Worm (Caenorhabditis elegans) whole organism, mixed stage, embryonic: ENCODE results near the gene hpr-17.

ENCODE experiments used
- M03D4.4 ChIP-seq: sonication (generic microtip); optimal IDR thresholded peaks from 2 replicates; lab custom pipeline; 2017; ENCODE audit warnings: mild to moderate bottlenecking, missing genetic modification characterization, missing compliant biosample characterization
- bed-3 ChIP-seq: fragments of 200-800 bp; sonication (Bioruptor generic); optimal IDR thresholded peaks from 3 replicates; lab custom pipeline; 2018; ENCODE audit warnings: mild to moderate bottlenecking, missing genetic modification characterization, moderate library complexity, missing compliant biosample characterization
- blmp-1 ChIP-seq: fragments of 150-350 bp; optimal IDR thresholded peaks from 2 replicates; lab custom pipeline; 2014; ENCODE audit warnings: missing biosample characterization, missing genetic modification characterization
- ceh-39 ChIP-seq: fragments of 150-350 bp; optimal IDR thresholded peaks from 2 replicates; lab custom pipeline; 2014; ENCODE audit warnings: missing biosample characterization, missing genetic modification characterization
- ces-1 ChIP-seq: fragments of 150-350 bp; optimal IDR thresholded peaks from 2 replicates; lab custom pipeline; 2014; ENCODE audit warnings: missing biosample characterization, missing genetic modification reagents, missing genetic modification characterization
- cnd-1 ChIP-seq: fragments of 200-800 bp; sonication (Bioruptor generic); optimal IDR thresholded peaks from 2 replicates; lab custom pipeline; 2018; ENCODE audit warnings: mild to moderate bottlenecking, missing genetic modification characterization, missing compliant biosample characterization
- drap-1 ChIP-seq: fragments of 200-800 bp; sonication (Bioruptor generic); optimal IDR thresholded peaks from 3 replicates; lab custom pipeline; 2018; ENCODE audit warnings: mild to moderate bottlenecking, missing genetic modification characterization, missing compliant biosample characterization
- elt-3 ChIP-seq: fragments of 150-350 bp; optimal IDR thresholded peaks from 2 replicates; lab custom pipeline; 2014; ENCODE audit warnings: missing biosample characterization, missing genetic modification characterization
- flh-1 ChIP-seq: fragments of 200-800 bp; sonication (Bioruptor generic); optimal IDR thresholded peaks from 2 replicates; lab custom pipeline; 2018; ENCODE audit warnings: mild to moderate bottlenecking, missing genetic modification characterization, moderate library complexity, missing compliant biosample characterization
- ham-2 ChIP-seq: fragments of 200-800 bp; sonication (Bioruptor generic); optimal IDR thresholded peaks from 2 replicates; lab custom pipeline; 2018; ENCODE audit warnings: mild to moderate bottlenecking, missing genetic modification characterization, missing compliant biosample characterization
- lin-13 ChIP-seq: fragments of 150-350 bp; optimal IDR thresholded peaks from 2 replicates; lab custom pipeline; 2014; ENCODE audit warnings: missing biosample characterization, missing genetic modification characterization
- lsy-2 ChIP-seq: fragments of 150-350 bp; optimal IDR thresholded peaks from 2 replicates; lab custom pipeline; 2014; ENCODE audit warnings: missing biosample characterization, missing genetic modification characterization
- mab-5 ChIP-seq: fragments of 150-350 bp; optimal IDR thresholded peaks from 2 replicates; lab custom pipeline; 2014; ENCODE audit warnings: missing biosample characterization, missing genetic modification characterization
- mep-1 ChIP-seq: fragments of 150-350 bp; optimal IDR thresholded peaks from 2 replicates; lab custom pipeline; 2017; ENCODE audit warnings: missing biosample characterization, missing genetic modification reagents, missing genetic modification characterization, inconsistent platforms
- nhr-76 ChIP-seq: sonication (generic microtip); optimal IDR thresholded peaks from 2 replicates; lab custom pipeline; 2017; ENCODE audit warnings: missing biosample characterization, missing genetic modification characterization
- pha-4 ChIP-seq: fragments of 150-350 bp; optimal IDR thresholded peaks from 2 replicates; lab custom pipeline; 2018; ENCODE audit warnings: missing biosample characterization, missing genetic modification reagents, missing genetic modification characterization
- sem-2 ChIP-seq: fragments of 200-800 bp; sonication (Bioruptor generic); optimal IDR thresholded peaks from 2 replicates; lab custom pipeline; 2018; ENCODE audit warnings: mild to moderate bottlenecking, missing genetic modification characterization, missing compliant biosample characterization
- sptf-1 ChIP-seq: sonication (generic microtip); optimal IDR thresholded peaks from 2 replicates; lab custom pipeline; 2017; ENCODE audit warnings: mild to moderate bottlenecking, missing genetic modification characterization, moderate library complexity, missing compliant biosample characterization
- tbx-8 ChIP-seq: fragments of 200-800 bp; sonication (Bioruptor generic); optimal IDR thresholded peaks from 2 replicates; lab custom pipeline; 2018; ENCODE audit warnings: mild to moderate bottlenecking, missing genetic modification characterization, moderate library complexity, missing compliant biosample characterization
- zip-8 ChIP-seq: fragments of 150-350 bp; optimal IDR thresholded peaks from 2 replicates; lab custom pipeline; 2014; ENCODE audit warnings: missing biosample characterization, missing genetic modification characterization

The hpr-17 gene

ce11 chrII:13117135-13117534 is 39.7 kb downstream of the hpr-17 start, which contains the start of gene gfm-1:
gfm-1 (plus strand) TSS chrII:13117483.
- TF ChIP-seq ham-2 (GFP tag; lab: Kevin White, UChicago) = no peak
- TF ChIP-seq mep-1 = peak; percentile 20
- peak; percentile 61 for TF ChIP-seq sptf-1
- TF ChIP-seq lsy-2 = peak; percentile 14
- peak; percentile 55 for TF ChIP-seq ces-1 (GFP tag; lab: Kevin White, UChicago)

ce11 chrII:13116710-13117109 is 40.1 kb downstream of the hpr-17 start, which contains the start of gene rict-1:
rict-1 (minus strand) TSS chrII:13116810.
- TF ChIP-seq nhr-76 (tag; lab: Kevin White, UChicago) (no peak), elt-3 (tag; lab: Kevin White, UChicago) (no peak), sem-2 (no peak), ceh-39 (tag; lab: Kevin White, UChicago) (no peak), mep-1 (no peak), tbx-8 (GFP tag; lab: Kevin White, UChicago) (no peak), drap-1 (GFP tag; lab: Kevin White, UChicago) (no peak), zip-8 (tag; lab: Kevin White, UChicago) (no peak), lin-13 (tag; lab: Kevin White, UChicago) (no peak), bed-3 (GFP tag; lab: Kevin White, UChicago) (no peak), pha-4 (tag; lab: Kevin White, UChicago) (no peak), M03D4.4 (tag; lab: Kevin White, UChicago) (no peak), blmp-1 (tag; lab: Kevin White, UChicago) (no peak), cnd-1 (tag; lab: Kevin White, UChicago) (no peak), flh-1 (GFP tag; lab: Kevin White, UChicago) (no peak)

- TF ChIP-seq bed-3 (GFP tag; lab: Kevin White, UChicago) (no peak), mab-5 (tag; lab: Kevin White, UChicago) (no peak)
Measured at ce11 chrII:13107719-13108118, 49.1 kb downstream of the hpr-17 start, which contains the start of gene pqn-32. pqn-32 (plus strand) TSS chrII:13108019.
